Worm (Caenorhabditis elegans): ENCODE data around the gene rpn-11.
"Not testable (repeated sequence)": the region's sequence is repeated elsewhere in the genome, so short reads cannot be mapped to it uniquely, and the experiment has no call there.

Gene rpn-11

ce11 chrII:4081891-4082290 is 37.5 kb upstream of the rpn-11 start:
- TF ChIP-seq aptf-3 (GFP tag; IDR thresholded peaks at IDR 0.05): no peak

DNA sequence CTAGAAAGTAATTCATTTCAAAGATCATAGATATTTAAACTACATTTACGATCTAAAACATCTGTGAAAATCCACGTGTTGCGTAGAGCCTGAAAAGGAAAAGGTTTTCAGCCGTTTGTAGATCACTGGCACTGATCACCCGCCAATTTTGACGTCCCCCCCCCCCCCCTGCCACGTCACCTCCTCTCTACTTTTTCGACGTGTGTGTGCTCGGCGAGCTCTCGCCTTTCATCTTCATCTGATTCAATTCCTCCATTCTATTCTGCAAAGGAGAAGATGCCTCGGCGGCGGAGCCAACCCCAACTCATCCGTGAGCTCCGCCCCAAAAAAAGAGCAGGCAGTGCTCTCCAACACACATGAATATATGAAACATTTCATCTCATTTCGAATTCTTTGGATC is 36.8 kb upstream of the rpn-11 start:
- TF ChIP-seq zfh-2 (GFP tag; conservative IDR thresholded peaks at IDR 0.05): peak; percentile 53; the same call in 1 of the 2 replicates
- TF ChIP-seq ztf-22 (GFP tag; optimal IDR thresholded peaks at IDR 0.05): no peak

DNA sequence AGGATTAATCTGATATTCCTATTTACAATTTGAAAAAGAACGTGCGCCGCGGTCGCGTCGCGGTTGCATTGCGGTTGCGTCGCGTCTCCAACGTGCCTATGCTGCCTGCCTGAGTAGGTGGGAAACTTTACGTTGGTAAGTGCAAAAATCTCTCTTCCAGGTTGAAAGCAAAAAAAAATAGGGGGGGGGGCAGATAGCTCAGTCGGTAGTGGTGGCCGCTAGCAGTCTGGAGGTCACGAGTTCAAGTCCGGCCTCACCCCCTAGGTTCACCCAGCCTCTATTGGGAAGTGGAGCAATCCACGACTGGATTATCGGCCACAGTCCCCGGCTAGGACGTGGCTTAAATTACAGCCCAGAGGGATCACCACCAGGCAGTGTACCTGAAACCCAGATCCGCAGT is 33.7 kb upstream of the rpn-11 start:
- TF ChIP-seq rpc-1 (optimal IDR thresholded peaks at IDR 0.05): not testable (repeated sequence)
- TF ChIP-seq rpc-1 (tag; optimal IDR thresholded peaks at IDR 0.05) (peak; percentile 50), zfh-2 (GFP tag; conservative IDR thresholded peaks at IDR 0.05) (peak; percentile 38; the same call in 1 of the 2 replicates)

DNA sequence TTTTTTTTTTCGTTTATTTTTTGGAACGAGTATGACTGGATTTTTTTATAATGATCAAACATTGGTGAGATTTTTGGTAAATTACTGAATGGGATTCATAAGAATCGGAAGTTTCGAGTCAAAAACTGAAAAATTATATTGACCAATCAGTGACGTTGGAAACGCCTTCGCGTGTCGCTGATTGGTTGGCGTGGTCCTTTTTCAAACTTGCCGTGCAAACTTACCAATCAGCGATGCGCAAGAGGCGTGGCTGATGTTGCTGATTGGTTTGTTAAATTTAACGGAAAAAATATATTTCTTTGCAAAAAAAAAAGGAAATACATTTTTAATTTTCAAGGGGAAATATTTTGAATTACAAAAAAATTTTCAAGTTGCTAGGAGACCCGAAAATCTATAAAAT is 30.4 kb upstream of the rpn-11 start:
- no peak for TF ChIP-seq cebp-1 (GFP tag; IDR thresholded peaks at IDR 0.05)
- TF ChIP-seq cebp-1 (tag; optimal IDR thresholded peaks at IDR 0.05): no peak

ce11 chrII:4071075-4071474 is 26.7 kb upstream of the rpn-11 start:
- TF ChIP-seq unc-130 (GFP tag; optimal IDR thresholded peaks at IDR 0.05) (no peak), zfh-2 (GFP tag; conservative IDR thresholded peaks at IDR 0.05) (peak; percentile 66), athp-1 (tag; optimal IDR thresholded peaks at IDR 0.05) (no peak), Y79H2A.3 (GFP tag; conservative IDR thresholded peaks at IDR 0.05) (no peak)

- TF ChIP-seq lin-54 (GFP tag; optimal IDR thresholded peaks at IDR 0.05) (no peak), nhr-90 (tag; optimal IDR thresholded peaks at IDR 0.05) (no peak), lir-1 (GFP tag; conservative IDR thresholded peaks at IDR 0.05) (no peak), ZK185.1 (tag; optimal IDR thresholded peaks at IDR 0.05; ENCODE audit: poor library complexity, severe bottlenecking) (no peak), bed-1 (GFP tag; IDR thresholded peaks at IDR 0.05) (no peak), snpc-1.3 (tag; optimal IDR thresholded peaks at IDR 0.05; ENCODE audit: insufficient read depth) (no peak)
These were observed 23.8 kb upstream of the rpn-11 start for ce11 chrII:4068141-4068540.

DNA sequence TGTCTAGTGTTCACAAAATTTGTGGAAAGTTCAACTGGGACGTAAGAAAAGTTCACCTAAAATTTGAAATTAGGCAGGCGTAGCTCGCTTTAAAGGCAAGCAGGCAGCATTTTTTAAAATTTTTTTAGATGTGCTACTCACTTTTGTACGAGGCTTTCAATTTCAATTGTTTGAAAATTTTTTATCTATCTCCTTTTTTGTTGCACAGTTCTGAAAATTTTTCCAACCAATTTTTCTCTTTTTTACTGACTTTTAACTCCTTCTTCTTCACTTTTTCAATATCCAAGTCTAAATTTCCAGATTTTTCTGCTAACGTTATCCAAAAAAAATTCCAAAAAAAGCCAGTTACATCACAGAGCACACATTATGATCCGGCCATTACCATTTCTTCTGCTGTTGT is 22.9 kb upstream of the rpn-11 start, which contains the start of gene W06A11.1:
Gene W06A11.1, plus strand, starts transcription at position 301 of the 400 bp plus-strand sequence.
- no peak for TF ChIP-seq ceh-79 (tag; optimal IDR thresholded peaks at IDR 0.05)
- no peak for TF ChIP-seq mxl-1 (tag; optimal IDR thresholded peaks at IDR 0.05)
- no peak for TF ChIP-seq rcor-1 (GFP tag; IDR thresholded peaks at IDR 0.05)
- no peak for TF ChIP-seq hrde-1 (tag; optimal IDR thresholded peaks at IDR 0.05; ENCODE audit: borderline replicate concordance)
- TF ChIP-seq D2030.7 (GFP tag; IDR thresholded peaks at IDR 0.05): no peak
- TF ChIP-seq athp-1 (tag; optimal IDR thresholded peaks at IDR 0.05): no peak
- TF ChIP-seq Y56A3A.18 (GFP tag; IDR thresholded peaks at IDR 0.05): no peak
- no peak for TF ChIP-seq hlh-26 (GFP tag; conservative IDR thresholded peaks at IDR 0.05)
- TF ChIP-seq lin-40 (tag; optimal IDR thresholded peaks at IDR 0.05): no peak
- TF ChIP-seq Y79H2A.3 (GFP tag; conservative IDR thresholded peaks at IDR 0.05): no peak
- TF ChIP-seq lin-35 (GFP tag; optimal IDR thresholded peaks at IDR 0.05): no peak

DNA sequence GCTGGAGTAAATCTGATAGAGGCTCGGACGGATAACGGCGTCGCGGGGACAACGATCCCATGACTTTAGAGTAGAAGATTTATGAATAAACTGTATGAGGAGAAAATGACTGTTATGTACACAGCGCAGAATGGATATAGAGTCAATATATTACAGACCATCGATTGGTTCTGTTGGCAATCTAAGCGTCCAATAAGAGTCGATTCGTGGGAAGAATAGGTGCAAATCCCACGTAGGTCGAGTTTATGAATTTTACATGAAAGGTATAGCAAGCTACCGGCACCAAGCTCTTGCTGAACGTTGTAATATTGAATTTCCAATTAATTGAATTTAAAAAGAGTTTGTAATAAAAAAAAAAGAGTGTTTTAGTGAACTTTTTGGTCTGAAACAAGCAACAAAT is 19.7 kb upstream of the rpn-11 start, which contains the start of gene fbxb-118:
Gene fbxb-118, minus strand, starts transcription at position 101 of the 400 bp plus-strand sequence.
- TF ChIP-seq unc-130 (GFP tag; optimal IDR thresholded peaks at IDR 0.05) (no peak), bed-2 (GFP tag; IDR thresholded peaks at IDR 0.05) (no peak), C17E4.6 (GFP tag; IDR thresholded peaks at IDR 0.05) (no peak), Y53G8AR.9 (GFP tag; conservative IDR thresholded peaks at IDR 0.05) (no peak), mcd-1 (GFP tag; IDR thresholded peaks at IDR 0.05) (no peak), lsy-27 (tag; optimal IDR thresholded peaks at IDR 0.05; ENCODE audit: borderline replicate concordance, insufficient read depth) (no peak), madf-10 (tag; optimal IDR thresholded peaks at IDR 0.05) (no peak), lsl-1 (GFP tag; optimal IDR thresholded peaks at IDR 0.05) (no peak), nhr-179 (tag; optimal IDR thresholded peaks at IDR 0.05) (no peak), rpc-1 (optimal IDR thresholded peaks at IDR 0.05) (no peak), rpc-1 (tag; optimal IDR thresholded peaks at IDR 0.05) (no peak), lin-54 (GFP tag; optimal IDR thresholded peaks at IDR 0.05) (no peak), ztf-25 (GFP tag; IDR thresholded peaks at IDR 0.05) (no peak), Y53F4B.3 (GFP tag; IDR thresholded peaks at IDR 0.05) (no peak), madf-3 (GFP tag; IDR thresholded peaks at IDR 0.05) (no peak)
